Fruit fly (Drosophila melanogaster) whole organism, embryonic: ENCODE data around the gene beat-Ib.

Source experiments
- Bgb ChIP-seq: fragments of 200-800 bp; sonication (Bioruptor generic); IDR thresholded peaks from 2 replicates; pipeline ENCODE4 v1.3.6; 2022; ENCODE audit warnings: missing biosample characterization, missing genetic modification characterization; ENCODE audit not compliant: partially characterized antibody
- Blimp-1 ChIP-seq: fragments of 200-800 bp; sonication (Bioruptor generic); optimal IDR thresholded peaks from 3 replicates; lab custom pipeline; 2018; ENCODE audit warnings: missing biosample characterization, missing genetic modification characterization, mild to moderate bottlenecking, moderate library complexity, missing genetic modification reagents
- CG10543 ChIP-seq: fragments of 200-800 bp; sonication (Bioruptor generic); optimal IDR thresholded peaks from 3 replicates; lab custom pipeline; 2017; ENCODE audit warnings: missing biosample characterization, mild to moderate bottlenecking, missing genetic modification characterization, moderate library complexity
- CG11504 ChIP-seq: fragments of 200-800 bp; sonication (Bioruptor generic); optimal IDR thresholded peaks from 3 replicates; lab custom pipeline; 2019; ENCODE audit warnings: missing biosample characterization, mild to moderate bottlenecking, missing genetic modification characterization, moderate library complexity
- CG12391 ChIP-seq: fragments of 200-800 bp; sonication (Bioruptor generic); optimal IDR thresholded peaks from 3 replicates; lab custom pipeline; 2018; ENCODE audit warnings: missing biosample characterization, mild to moderate bottlenecking, missing genetic modification characterization, moderate library complexity
- CG12659 ChIP-seq: fragments of 200-800 bp; sonication (Bioruptor generic); optimal IDR thresholded peaks from 3 replicates; lab custom pipeline; 2017; ENCODE audit warnings: mild to moderate bottlenecking, missing biosample characterization, missing genetic modification reagents, missing genetic modification characterization
- CG13424 ChIP-seq: fragments of 200-800 bp; sonication (Bioruptor generic); optimal IDR thresholded peaks from 2 replicates; lab custom pipeline; 2019; ENCODE audit warnings: missing biosample characterization, mild to moderate bottlenecking, missing genetic modification characterization, moderate library complexity
- CG14667 ChIP-seq: fragments of 200-800 bp; sonication (Bioruptor generic); IDR thresholded peaks from 2 replicates; pipeline ENCODE4 v1.3.6; 2022; ENCODE audit warnings: missing biosample characterization, missing genetic modification characterization
- CG14965 ChIP-seq: fragments of 200-800 bp; sonication (Bioruptor generic); optimal IDR thresholded peaks from 2 replicates; lab custom pipeline; 2016; ENCODE audit warnings: missing biosample characterization, missing genetic modification characterization, borderline replicate concordance
- CG15514 ChIP-seq: fragments of 200-800 bp; sonication (Bioruptor generic); optimal IDR thresholded peaks from 3 replicates; lab custom pipeline; 2017; ENCODE audit warnings: missing biosample characterization, missing genetic modification characterization, mild to moderate bottlenecking, moderate library complexity, missing genetic modification reagents
- CG15601 ChIP-seq: fragments of 200-800 bp; sonication (Bioruptor generic); optimal IDR thresholded peaks from 3 replicates; lab custom pipeline; 2019; ENCODE audit warnings: missing biosample characterization, mild to moderate bottlenecking, missing genetic modification characterization, moderate library complexity
- CG2116 ChIP-seq: fragments of 200-800 bp; sonication (Bioruptor generic); optimal IDR thresholded peaks from 3 replicates; lab custom pipeline; 2018; ENCODE audit warnings: missing biosample characterization, mild to moderate bottlenecking, missing genetic modification characterization
- CG2199 ChIP-seq: fragments of 200-800 bp; sonication (Bioruptor generic); IDR thresholded peaks from 3 replicates; pipeline ENCODE4 v1.3.6; 2022; ENCODE audit warnings: missing biosample characterization, missing genetic modification characterization
- CG2202 ChIP-seq: fragments of 200-800 bp; sonication (Bioruptor generic); optimal IDR thresholded peaks from 2 replicates; lab custom pipeline; 2018; ENCODE audit warnings: missing biosample characterization, mild to moderate bottlenecking, missing genetic modification characterization
- CG2712 ChIP-seq: fragments of 200-800 bp; optimal IDR thresholded peaks from 3 replicates; lab custom pipeline; 2019; ENCODE audit warnings: missing biosample characterization, mild to moderate bottlenecking, missing genetic modification characterization, moderate library complexity
- CG4328 ChIP-seq: fragments of 200-800 bp; sonication (Bioruptor generic); optimal IDR thresholded peaks from 3 replicates; lab custom pipeline; 2017; ENCODE audit warnings: missing biosample characterization, missing genetic modification reagents, missing genetic modification characterization
- CG4730 ChIP-seq: fragments of 200-800 bp; sonication (Bioruptor generic); IDR thresholded peaks from 2 replicates; pipeline ENCODE4 v1.3.6; 2022; ENCODE audit warnings: missing biosample characterization, missing genetic modification characterization
- CG6791 ChIP-seq: fragments of 200-800 bp; sonication (Bioruptor generic); IDR thresholded peaks from 3 replicates; pipeline ENCODE4 v1.3.6; 2022; ENCODE audit warnings: missing biosample characterization, missing genetic modification characterization; ENCODE audit not compliant: partially characterized antibody
- CG8359 ChIP-seq: fragments of 200-800 bp; sonication (Bioruptor generic); optimal IDR thresholded peaks from 2 replicates; lab custom pipeline; 2017; ENCODE audit warnings: missing biosample characterization, mild to moderate bottlenecking, missing genetic modification characterization, borderline replicate concordance
- CG8388 ChIP-seq: fragments of 200-800 bp; sonication (Bioruptor generic); optimal IDR thresholded peaks from 2 replicates; lab custom pipeline; 2019; ENCODE audit warnings: missing biosample characterization, mild to moderate bottlenecking, missing genetic modification characterization, moderate library complexity
- Chrac-16 ChIP-seq: fragments of 200-800 bp; sonication (Bioruptor generic); optimal IDR thresholded peaks from 3 replicates; lab custom pipeline; 2016; ENCODE audit warnings: missing biosample characterization, missing genetic modification characterization
- Elba2 ChIP-seq: fragments of 200-800 bp; sonication (Bioruptor generic); optimal IDR thresholded peaks from 3 replicates; lab custom pipeline; 2016; ENCODE audit warnings: missing biosample characterization, missing genetic modification characterization
- Gsc ChIP-seq: fragments of 200-800 bp; sonication (Bioruptor generic); IDR thresholded peaks from 2 replicates; pipeline ENCODE4 v1.3.6; 2022; ENCODE audit warnings: missing biosample characterization, missing genetic modification characterization
- H15 ChIP-seq: fragments of 200-800 bp; sonication (Bioruptor generic); IDR thresholded peaks from 3 replicates; pipeline ENCODE4 v1.3.6; 2022; ENCODE audit warnings: missing biosample characterization, missing genetic modification characterization
- Hmr ChIP-seq: fragments of 200-800 bp; sonication (Bioruptor generic); optimal IDR thresholded peaks from 3 replicates; lab custom pipeline; 2017; ENCODE audit warnings: mild to moderate bottlenecking, missing biosample characterization, missing genetic modification reagents, missing genetic modification characterization
- Med ChIP-seq: fragments of 200-800 bp; sonication (Bioruptor generic); peaks from one replicate; lab custom pipeline; 2016; ENCODE audit warnings: missing biosample characterization, missing genetic modification characterization, mild to moderate bottlenecking, inconsistent platforms, moderate library complexity
- Ravus ChIP-seq: fragments of 200-800 bp; sonication (Bioruptor generic); IDR thresholded peaks from 2 replicates; pipeline ENCODE4 v1.3.6; 2022; ENCODE audit warnings: missing biosample characterization, missing genetic modification characterization
- Sry-β ChIP-seq: fragments of 200-800 bp; sonication (Bioruptor generic); optimal IDR thresholded peaks from 2 replicates; lab custom pipeline; 2018; ENCODE audit warnings: missing biosample characterization, mild to moderate bottlenecking, missing genetic modification characterization, moderate library complexity
- Ssrp ChIP-seq: fragments of 200-800 bp; sonication (Bioruptor generic); optimal IDR thresholded peaks from 2 replicates; lab custom pipeline; 2018; ENCODE audit warnings: missing biosample characterization, mild to moderate bottlenecking, missing genetic modification characterization, moderate library complexity
- TFAM ChIP-seq: fragments of 200-800 bp; sonication (Bioruptor generic); optimal IDR thresholded peaks from 2 replicates; lab custom pipeline; 2017; ENCODE audit warnings: missing biosample characterization, missing genetic modification characterization, inconsistent platforms
- Vsx1 ChIP-seq: fragments of 200-800 bp; sonication (Bioruptor generic); optimal IDR thresholded peaks from 2 replicates; lab custom pipeline; 2017; ENCODE audit warnings: missing biosample characterization, mild to moderate bottlenecking, missing genetic modification characterization, missing genetic modification reagents
- bowl ChIP-seq: fragments of 200-800 bp; sonication (Bioruptor generic); IDR thresholded peaks from 2 replicates; pipeline ENCODE4 v1.3.6; 2022; ENCODE audit warnings: missing biosample characterization, missing genetic modification characterization
- cg ChIP-seq: fragments of 200-800 bp; sonication (Bioruptor generic); optimal IDR thresholded peaks from 3 replicates; lab custom pipeline; 2019; ENCODE audit warnings: missing biosample characterization, mild to moderate bottlenecking, missing genetic modification characterization, moderate library complexity
- chinmo ChIP-seq: fragments of 200-800 bp; sonication (Bioruptor generic); IDR thresholded peaks from 4 replicates; pipeline ENCODE4 v1.3.6; 2022; ENCODE audit warnings: missing biosample characterization, missing genetic modification characterization; ENCODE audit not compliant: partially characterized antibody
- dan ChIP-seq: fragments of 200-800 bp; sonication (Bioruptor generic); IDR thresholded peaks from 2 replicates; pipeline ENCODE4 v1.3.6; 2022; ENCODE audit warnings: missing biosample characterization, missing genetic modification characterization
- danr ChIP-seq: fragments of 200-800 bp; sonication (Bioruptor generic); IDR thresholded peaks from 2 replicates; pipeline ENCODE4 v1.3.6; 2022; ENCODE audit warnings: missing biosample characterization, missing genetic modification characterization
- dati ChIP-seq: fragments of 200-800 bp; sonication (Bioruptor generic); IDR thresholded peaks from 2 replicates; pipeline ENCODE4 v1.3.6; 2022; ENCODE audit warnings: missing biosample characterization, missing genetic modification characterization
- dimm ChIP-seq: fragments of 200-800 bp; sonication (Bioruptor generic); IDR thresholded peaks from 2 replicates; pipeline ENCODE4 v1.3.6; 2022; ENCODE audit warnings: missing biosample characterization, missing genetic modification characterization
- disco-r ChIP-seq: fragments of 200-800 bp; sonication (Bioruptor generic); optimal IDR thresholded peaks from 2 replicates; lab custom pipeline; 2016; ENCODE audit warnings: missing biosample characterization, missing genetic modification characterization
- kni ChIP-seq: fragments of 200-800 bp; sonication (Bioruptor generic); optimal IDR thresholded peaks from 3 replicates; lab custom pipeline; 2017; ENCODE audit warnings: mild to moderate bottlenecking, missing biosample characterization, missing genetic modification reagents, missing genetic modification characterization
- lmd ChIP-seq: fragments of 200-800 bp; sonication (Bioruptor generic); IDR thresholded peaks from 2 replicates; pipeline ENCODE4 v1.3.6; 2022; ENCODE audit warnings: missing biosample characterization, missing genetic modification characterization
- mld ChIP-seq: fragments of 200-800 bp; sonication (Bioruptor generic); IDR thresholded peaks from 3 replicates; pipeline ENCODE4 v1.3.6; 2022; ENCODE audit warnings: missing biosample characterization, missing genetic modification characterization; ENCODE audit not compliant: partially characterized antibody
- odd ChIP-seq: fragments of 200-800 bp; sonication (Bioruptor generic); optimal IDR thresholded peaks from 2 replicates; lab custom pipeline; 2017; ENCODE audit warnings: missing biosample characterization, mild to moderate bottlenecking, missing genetic modification characterization
- so ChIP-seq: fragments of 200-800 bp; sonication (Bioruptor generic); IDR thresholded peaks from 3 replicates; pipeline ENCODE4 v1.3.6; 2022; ENCODE audit warnings: missing biosample characterization, missing genetic modification characterization
- tin ChIP-seq: fragments of 200-800 bp; sonication (Bioruptor generic); optimal IDR thresholded peaks from 3 replicates; lab custom pipeline; 2016; ENCODE audit warnings: missing biosample characterization, missing genetic modification characterization
- trem ChIP-seq: fragments of 200-800 bp; optimal IDR thresholded peaks from 3 replicates; lab custom pipeline; 2019; ENCODE audit warnings: missing biosample characterization, mild to moderate bottlenecking, missing genetic modification characterization, moderate library complexity
- tup ChIP-seq: fragments of 200-800 bp; sonication (Bioruptor generic); optimal IDR thresholded peaks from 2 replicates; lab custom pipeline; 2016; ENCODE audit warnings: missing biosample characterization, mild to moderate bottlenecking, missing genetic modification characterization, moderate library complexity

Gene beat-Ib

dm6 chr2L:15912008-15912900 lies 50.0 kb downstream of the beat-Ib start (continued):
- peak; percentile 76 for TF ChIP-seq trem (tag; lab: Kevin White, UChicago)
- peak; percentile 78 for TF ChIP-seq CG10543 (GFP tag; lab: Kevin White, UChicago)
- peak; percentile 91 for TF ChIP-seq lmd (GFP tag; lab: Robert Waterston, UW)
- TF ChIP-seq TFAM, result peak; percentile 20
- no peak for TF ChIP-seq dan (GFP tag; lab: Robert Waterston, UW)
- peak; percentile 56 for TF ChIP-seq Gsc (GFP tag; lab: Robert Waterston, UW)
- TF ChIP-seq CG8359 (GFP tag; lab: Kevin White, UChicago), result peak; percentile 78
- TF ChIP-seq CG6791, result 0 out of 3 replicates have a peak, but pooled peaks have one; percentile 22
- TF ChIP-seq CG13424, result peak; percentile 96
- TF ChIP-seq Elba2, result no peak
- TF ChIP-seq CG4328 (GFP tag; lab: Kevin White, UChicago), result peak; percentile 94
- peak; percentile 73 for TF ChIP-seq CG2116 (GFP tag; lab: Kevin White, UChicago)
- TF ChIP-seq Sry-β (GFP tag; lab: Kevin White, UChicago), result no peak
- TF ChIP-seq so, result peak; percentile 48; the same call in 2 of the 3 replicates
- peak; percentile 97 for TF ChIP-seq CG11504
- peak; percentile 93 for TF ChIP-seq Hmr
- no peak for TF ChIP-seq CG14965 (GFP tag; lab: Kevin White, UChicago)
- no peak for TF ChIP-seq mld (GFP tag; lab: Robert Waterston, UW)
- peak; percentile 84 for TF ChIP-seq Chrac-16 (GFP tag; lab: Kevin White, UChicago)
- TF ChIP-seq Bgb (GFP tag; lab: Robert Waterston, UW), result peak; percentile 58; the same call in 1 of the 2 replicates
- peak; percentile 42; the same call in 1 of the 2 replicates for TF ChIP-seq dimm (GFP tag; lab: Robert Waterston, UW)
- TF ChIP-seq CG15514 (GFP tag; lab: Kevin White, UChicago), result peak; percentile 61
- TF ChIP-seq CG14667 (GFP tag; lab: Robert Waterston, UW), result peak; percentile 82
- TF ChIP-seq Vsx1 (GFP tag; lab: Kevin White, UChicago), result peak; percentile 83
- TF ChIP-seq bowl (GFP tag; lab: Robert Waterston, UW), result peak; percentile 68; the same call in 1 of the 2 replicates
- TF ChIP-seq CG8388, result peak; percentile 98
- TF ChIP-seq CG12659 (GFP tag; lab: Kevin White, UChicago), result peak; percentile 98
- peak; percentile 60 for TF ChIP-seq Ravus
- peak; percentile 95 for TF ChIP-seq CG12391 (tag; lab: Kevin White, UChicago)
- peak; percentile 80 for TF ChIP-seq Med
- TF ChIP-seq CG15601 (tag; lab: Kevin White, UChicago), result peak; percentile 96
- TF ChIP-seq dati, result no peak
- no peak for TF ChIP-seq Blimp-1 (GFP tag; lab: Kevin White, UChicago)
- TF ChIP-seq H15 (GFP tag; lab: Robert Waterston, UW), result peak; percentile 68; the same call in 1 of the 3 replicates
- peak; percentile 100 for TF ChIP-seq chinmo (GFP tag; lab: Robert Waterston, UW)
- TF ChIP-seq Ssrp (tag; lab: Kevin White, UChicago), result peak; percentile 99
- TF ChIP-seq tup (GFP tag; lab: Kevin White, UChicago), result peak; percentile 41
- peak; percentile 93 for TF ChIP-seq odd (GFP tag; lab: Kevin White, UChicago)
- TF ChIP-seq cg (GFP tag; lab: Kevin White, UChicago), result no peak
- peak; percentile 52 for TF ChIP-seq kni (GFP tag; lab: Kevin White, UChicago)
- TF ChIP-seq danr (GFP tag; lab: Robert Waterston, UW), result peak; percentile 82
- TF ChIP-seq CG2712, result peak; percentile 96
- peak; percentile 84 for TF ChIP-seq CG2202
- TF ChIP-seq tin (GFP tag; lab: Kevin White, UChicago), result peak; percentile 84
- TF ChIP-seq disco-r (GFP tag; lab: Kevin White, UChicago), result peak; percentile 12
- TF ChIP-seq CG2199 (GFP tag; lab: Robert Waterston, UW), result peak; percentile 83
- peak; percentile 89 for TF ChIP-seq CG4730 (GFP tag; lab: Robert Waterston, UW)
